Worm (Caenorhabditis elegans): ENCODE measurements around the gene B0464.6.

Gene B0464.6

DNA sequence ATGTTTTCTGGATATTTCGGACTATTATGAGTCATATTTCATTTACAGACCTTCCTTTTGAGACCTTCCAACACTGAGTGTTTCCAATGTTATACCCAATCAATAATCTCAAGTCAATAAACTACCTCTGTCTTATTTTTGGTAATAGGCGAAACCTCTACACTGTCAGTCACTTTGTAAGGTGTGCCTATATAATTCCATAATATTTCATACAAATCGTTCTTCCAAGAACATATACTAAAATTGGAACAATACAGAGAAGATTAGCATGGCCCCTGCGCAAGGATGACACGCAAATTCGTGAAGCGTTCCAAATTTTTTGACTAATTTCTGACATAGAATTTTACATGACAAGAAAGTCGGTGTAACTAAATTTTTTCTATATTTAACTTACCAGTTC, 16.4 kb downstream of the B0464.6 start:
- peak; percentile 11 for TF ChIP-seq snpc-4 (tag; optimal IDR thresholded peaks at IDR 0.05)

DNA sequence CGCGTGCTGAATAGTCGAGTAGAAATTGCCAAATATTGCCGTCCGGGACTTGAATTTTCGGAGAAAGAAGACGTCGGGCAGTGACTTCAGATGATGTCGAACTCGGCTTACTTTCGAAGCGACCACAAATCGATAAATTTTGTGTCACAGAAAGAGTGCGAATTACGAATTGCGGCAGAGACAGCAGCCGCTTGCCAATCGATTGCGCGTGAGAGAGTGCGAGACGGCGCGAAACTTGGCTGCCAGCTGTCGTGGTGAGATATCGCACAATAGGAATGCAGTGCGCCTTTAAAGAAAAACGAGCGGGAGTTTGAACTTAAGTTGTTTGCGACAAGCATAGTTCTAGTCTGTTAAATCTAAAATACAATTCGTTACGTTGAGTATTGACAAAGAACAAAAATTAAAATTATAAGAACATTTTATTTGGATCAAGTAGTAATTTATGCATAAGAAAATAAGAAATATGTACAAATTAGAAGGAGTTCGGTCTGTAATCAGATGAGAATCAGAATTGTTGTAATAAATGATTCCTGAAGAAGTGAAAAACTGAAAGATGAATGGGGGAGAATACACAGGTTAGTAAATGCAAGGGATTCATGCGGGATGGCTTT, 22.2 kb downstream of the B0464.6 start, which contains the start of gene pir-2:
pir-2 (minus strand) TSS at position 218 of the 611 bp plus-strand sequence.
- TF ChIP-seq tbx-2 (tag; optimal IDR thresholded peaks at IDR 0.05): no peak
- TF ChIP-seq elt-2 (tag; optimal IDR thresholded peaks at IDR 0.05): peak; percentile 48
- TF ChIP-seq nhr-67 (tag; optimal IDR thresholded peaks at IDR 0.05): no peak
- no peak for TF ChIP-seq eor-1 (tag; optimal IDR thresholded peaks at IDR 0.05)
- no peak for TF ChIP-seq nhr-12 (tag; optimal IDR thresholded peaks at IDR 0.05)
- TF ChIP-seq ztf-4 (tag; optimal IDR thresholded peaks at IDR 0.05): no peak
- peak; percentile 97 for TF ChIP-seq ceh-28 (tag; optimal IDR thresholded peaks at IDR 0.05)
- no peak for TF ChIP-seq mdl-1 (tag; optimal IDR thresholded peaks at IDR 0.05)
- peak; percentile 60 for TF ChIP-seq lsy-12 (tag; optimal IDR thresholded peaks at IDR 0.05)
- no peak for TF ChIP-seq ceh-16 (tag; optimal IDR thresholded peaks at IDR 0.05)
- TF ChIP-seq elt-1 (tag; optimal IDR thresholded peaks at IDR 0.05): peak; percentile 25
- no peak for TF ChIP-seq nhr-28 (tag; optimal IDR thresholded peaks at IDR 0.05)
- TF ChIP-seq egl-5 (tag; optimal IDR thresholded peaks at IDR 0.05): peak; percentile 66
- no peak for TF ChIP-seq ZK546.5 (tag; optimal IDR thresholded peaks at IDR 0.05)
- TF ChIP-seq hmg-11 (tag; optimal IDR thresholded peaks at IDR 0.05): peak; percentile 67
- no peak for TF ChIP-seq nhr-11 (tag; optimal IDR thresholded peaks at IDR 0.05)
- TF ChIP-seq mml-1 (tag; optimal IDR thresholded peaks at IDR 0.05): no peak
- TF ChIP-seq nhr-43 (tag; optimal IDR thresholded peaks at IDR 0.05; ENCODE audit: poor library complexity, severe bottlenecking): peak; percentile 21
- TF ChIP-seq pha-4 (tag; optimal IDR thresholded peaks at IDR 0.05): peak; percentile 92
- TF ChIP-seq lin-39 (tag; optimal IDR thresholded peaks at IDR 0.05): peak; percentile 95
- peak; percentile 93 for TF ChIP-seq lin-15B (tag; optimal IDR thresholded peaks at IDR 0.05)
- TF ChIP-seq egl-27 (tag; optimal IDR thresholded peaks at IDR 0.05): no peak
- TF ChIP-seq elt-3 (tag; optimal IDR thresholded peaks at IDR 0.05): no peak
- TF ChIP-seq unc-39 (tag; optimal IDR thresholded peaks at IDR 0.05): no peak
- TF ChIP-seq skn-1 (tag; optimal IDR thresholded peaks at IDR 0.05): peak; percentile 50
- no peak for TF ChIP-seq nhr-76 (tag; optimal IDR thresholded peaks at IDR 0.05)
- peak; percentile 85 for TF ChIP-seq nhr-25 (tag; optimal IDR thresholded peaks at IDR 0.05)
- TF ChIP-seq fos-1 (tag; optimal IDR thresholded peaks at IDR 0.05): no peak
- TF ChIP-seq R02D3.7 (tag; optimal IDR thresholded peaks at IDR 0.05): peak; percentile 74
- TF ChIP-seq fkh-10 (GFP tag; optimal IDR thresholded peaks at IDR 0.05): peak; percentile 11
- TF ChIP-seq fkh-2 (tag; optimal IDR thresholded peaks at IDR 0.05): no peak
- TF ChIP-seq ztf-11 (tag; optimal IDR thresholded peaks at IDR 0.05): no peak
- TF ChIP-seq zag-1 (tag; optimal IDR thresholded peaks at IDR 0.05): peak; percentile 11
- TF ChIP-seq jun-1 (tag; optimal IDR thresholded peaks at IDR 0.05): peak; percentile 20
- peak; percentile 89 for TF ChIP-seq nhr-23 (tag; optimal IDR thresholded peaks at IDR 0.05)
- TF ChIP-seq sea-2 (GFP tag; optimal IDR thresholded peaks at IDR 0.05): peak; percentile 83
- TF ChIP-seq snpc-4 (tag; optimal IDR thresholded peaks at IDR 0.05): peak; percentile 79
- peak; percentile 14 for TF ChIP-seq ceh-82 (tag; optimal IDR thresholded peaks at IDR 0.05)
- TF ChIP-seq ama-1 (optimal IDR thresholded peaks at IDR 0.05): peak; percentile 86
- no peak for TF ChIP-seq daf-12 (tag; optimal IDR thresholded peaks at IDR 0.05)
- peak; percentile 40 for TF ChIP-seq pqm-1 (tag; optimal IDR thresholded peaks at IDR 0.05)
- no peak for TF ChIP-seq aly-2 (tag; optimal IDR thresholded peaks at IDR 0.05)
- TF ChIP-seq nfya-1 (tag; optimal IDR thresholded peaks at IDR 0.05; ENCODE audit: insufficient read depth): peak; percentile 96

DNA sequence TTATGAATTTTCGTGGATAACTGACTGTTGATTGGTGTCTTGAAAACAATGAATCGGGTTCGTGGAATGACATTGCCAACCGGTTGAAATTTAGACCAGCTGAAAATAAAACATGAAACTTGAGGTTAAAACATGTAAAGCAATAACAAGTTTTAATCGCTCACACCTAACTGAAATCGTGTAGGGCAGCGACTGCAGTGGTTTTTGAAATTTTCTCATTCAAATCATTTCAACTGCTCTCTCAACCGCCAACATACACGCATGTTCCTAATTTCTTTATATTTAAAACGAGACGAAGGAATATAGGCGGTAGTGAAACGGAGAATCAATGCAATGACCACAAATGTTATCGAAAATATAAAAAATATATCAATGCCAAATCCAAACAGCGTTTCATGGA, 22.9 kb downstream of the B0464.6 start:
- TF ChIP-seq elt-3 (tag; optimal IDR thresholded peaks at IDR 0.05) (no peak), egl-5 (tag; optimal IDR thresholded peaks at IDR 0.05) (no peak), ceh-9 (tag; optimal IDR thresholded peaks at IDR 0.05) (no peak), elt-1 (tag; optimal IDR thresholded peaks at IDR 0.05) (no peak), nhr-28 (tag; optimal IDR thresholded peaks at IDR 0.05) (no peak), nfya-1 (tag; optimal IDR thresholded peaks at IDR 0.05; ENCODE audit: insufficient read depth) (no peak), daf-12 (tag; optimal IDR thresholded peaks at IDR 0.05) (no peak), nhr-11 (tag; optimal IDR thresholded peaks at IDR 0.05) (no peak), snpc-4 (tag; optimal IDR thresholded peaks at IDR 0.05) (no peak), eor-1 (tag; optimal IDR thresholded peaks at IDR 0.05) (no peak), skn-1 (tag; optimal IDR thresholded peaks at IDR 0.05) (no peak), lsy-12 (tag; optimal IDR thresholded peaks at IDR 0.05) (no peak), nhr-43 (tag; optimal IDR thresholded peaks at IDR 0.05; ENCODE audit: poor library complexity, severe bottlenecking) (no peak), fkh-10 (GFP tag; optimal IDR thresholded peaks at IDR 0.05) (no peak), pqm-1 (tag; optimal IDR thresholded peaks at IDR 0.05) (no peak), mdl-1 (tag; optimal IDR thresholded peaks at IDR 0.05) (no peak), sea-2 (GFP tag; optimal IDR thresholded peaks at IDR 0.05) (no peak)
